Fruit fly (Drosophila melanogaster) whole organism, adult: ENCODE measurements around the gene ATPsynCF6L.

Experiments
- Crg-1 ChIP-seq: fragments of 200-800 bp; sonication (Bioruptor generic); optimal IDR thresholded peaks from 2 replicates; lab custom pipeline; 2016; ENCODE audit warnings: missing biosample characterization, missing genetic modification characterization
- toe ChIP-seq: fragments of 200-800 bp; sonication (Bioruptor generic); optimal IDR thresholded peaks from 2 replicates; lab custom pipeline; 2016; ENCODE audit warnings: missing biosample characterization, missing genetic modification characterization

DNA sequence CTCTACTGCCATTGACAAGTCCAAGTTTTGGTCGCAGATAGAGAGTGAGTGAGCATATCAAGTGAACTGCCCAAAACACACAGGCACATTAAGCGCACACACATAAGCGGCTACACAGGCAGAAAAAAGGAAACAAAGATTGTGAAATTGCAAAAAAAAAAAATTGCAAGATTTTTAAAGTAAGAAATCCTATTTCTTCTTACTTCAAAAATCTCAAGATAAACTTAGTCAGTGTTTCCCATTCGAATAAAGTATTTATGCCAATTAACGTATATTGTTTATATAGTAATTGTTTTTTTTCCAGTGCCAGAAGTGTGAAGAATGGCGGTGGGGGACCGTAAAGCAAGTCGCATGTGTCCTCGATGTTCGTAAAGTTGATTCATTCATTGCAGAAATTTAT is 33.0 kb downstream of the ATPsynCF6L start:
- TF ChIP-seq Crg-1 (GFP tag; lab: Kevin White, UChicago) (no peak), toe (GFP tag; lab: Kevin White, UChicago) (no peak)
